Worm (Caenorhabditis elegans) whole organism, L4 larva: ENCODE measurements around the gene Y4C6B.7.

Experiments used
- F26F4.8 ChIP-seq: fragments of 200-800 bp; sonication (Bioruptor generic); conservative IDR thresholded peaks from 2 replicates; pipeline ENCODE4 v1.3.6; 2022; ENCODE audit warnings: missing genetic modification characterization, missing compliant biosample characterization
- F37D6.2 ChIP-seq: sonication (generic microtip); optimal IDR thresholded peaks from 2 replicates; lab custom pipeline; 2016; ENCODE audit warnings: mild to moderate bottlenecking, missing genetic modification characterization, missing compliant biosample characterization
- R02D3.7 ChIP-seq: fragments of 150-350 bp; sonication (generic microtip); optimal IDR thresholded peaks from 3 replicates; lab custom pipeline; 2014; ENCODE audit warnings: missing biosample characterization, missing genetic modification characterization
- T26A8.4 ChIP-seq: fragments of 200-800 bp; sonication (Bioruptor generic); IDR thresholded peaks from 2 replicates; pipeline ENCODE4 v1.3.6; 2022; ENCODE audit warnings: missing genetic modification characterization, missing compliant biosample characterization
- Y105C5A.15 ChIP-seq: fragments of 200-800 bp; sonication (Bioruptor generic); IDR thresholded peaks from 2 replicates; pipeline ENCODE4 v1.3.6; 2022; ENCODE audit warnings: missing genetic modification characterization, missing compliant biosample characterization
- Y48G9A.11 ChIP-seq: fragments of 200-800 bp; sonication (Bioruptor generic); IDR thresholded peaks from 2 replicates; pipeline ENCODE4 v1.3.6; 2022; ENCODE audit warnings: missing genetic modification reagents, missing genetic modification characterization, missing compliant biosample characterization
- ZK546.5 ChIP-seq, 2 experiments: sonication (generic microtip); optimal IDR thresholded peaks; 2 replicates each; lab custom pipeline; 2017; ENCODE audit warnings: missing biosample characterization in 2 of 2, missing genetic modification characterization in 2 of 2
- aha-1 ChIP-seq: fragments of 150-350 bp; peaks from one replicate; lab custom pipeline; 2014; ENCODE audit warnings: missing biosample characterization, missing genetic modification characterization
- ama-1 ChIP-seq: fragments of 150-350 bp; optimal IDR thresholded peaks from 2 replicates; lab custom pipeline; 2014; ENCODE audit warnings: inconsistent platforms, mixed read lengths
- attf-4 ChIP-seq: sonication (generic microtip); optimal IDR thresholded peaks from 3 replicates; lab custom pipeline; 2017; ENCODE audit warnings: missing biosample characterization, missing genetic modification characterization
- ceh-28 ChIP-seq: fragments of 150-350 bp; optimal IDR thresholded peaks from 2 replicates; lab custom pipeline; 2014; ENCODE audit warnings: missing biosample characterization, missing genetic modification reagents, missing genetic modification characterization
- cey-2 ChIP-seq: sonication (generic microtip); optimal IDR thresholded peaks from 3 replicates; lab custom pipeline; 2017; ENCODE audit warnings: missing genetic modification characterization, mild to moderate bottlenecking, missing compliant biosample characterization, antibody characterized with exemption, borderline replicate concordance; ENCODE audit not compliant: insufficient read depth
- ctbp-1 ChIP-seq: fragments of 200-800 bp; sonication (Bioruptor generic); IDR thresholded peaks from 2 replicates; pipeline ENCODE4 v1.3.6; 2022; ENCODE audit warnings: missing genetic modification reagents, missing genetic modification characterization, missing compliant biosample characterization
- daf-12 ChIP-seq: fragments of 150-350 bp; optimal IDR thresholded peaks from 2 replicates; lab custom pipeline; 2014; ENCODE audit warnings: missing biosample characterization, missing genetic modification reagents, missing genetic modification characterization
- daf-16 ChIP-seq, 3 experiments: sonication (generic microtip); optimal IDR thresholded peaks; 2 replicates each; lab custom pipeline; 2016 to 2017; ENCODE audit warnings: missing genetic modification characterization in 3 of 3, missing genetic modification reagents in 3 of 3, mild to moderate bottlenecking in 2 of 3, missing compliant biosample characterization in 2 of 3, missing biosample characterization in 1 of 3, moderate library complexity in 1 of 3
- daf-8 ChIP-seq: fragments of 200-800 bp; sonication (Bioruptor generic); IDR thresholded peaks from 2 replicates; pipeline ENCODE4 v1.3.6; 2022; ENCODE audit warnings: missing genetic modification characterization, missing compliant biosample characterization
- dmd-9 ChIP-seq: fragments of 200-800 bp; sonication (Bioruptor generic); IDR thresholded peaks from 2 replicates; pipeline ENCODE4 v1.3.6; 2022; ENCODE audit warnings: missing genetic modification reagents, missing genetic modification characterization, missing compliant biosample characterization
- dpl-1 ChIP-seq: fragments of 150-350 bp; optimal IDR thresholded peaks from 2 replicates; lab custom pipeline; 2014; ENCODE audit warnings: missing biosample characterization, missing genetic modification reagents, missing genetic modification characterization
- dve-1 ChIP-seq: sonication (generic microtip); optimal IDR thresholded peaks from 2 replicates; lab custom pipeline; 2017; ENCODE audit warnings: antibody characterized with exemption, mild to moderate bottlenecking, missing genetic modification characterization, missing compliant biosample characterization; ENCODE audit not compliant: insufficient read depth
- egl-27 ChIP-seq: sonication (generic microtip); optimal IDR thresholded peaks from 3 replicates; lab custom pipeline; 2017; ENCODE audit warnings: missing biosample characterization, missing genetic modification reagents, missing genetic modification characterization
- fkh-10 ChIP-seq: fragments of 150-350 bp; optimal IDR thresholded peaks from 2 replicates; lab custom pipeline; 2014; ENCODE audit warnings: missing biosample characterization, missing genetic modification reagents, missing genetic modification characterization
- fos-1 ChIP-seq: fragments of 150-350 bp; optimal IDR thresholded peaks from 2 replicates; lab custom pipeline; 2014; ENCODE audit warnings: missing biosample characterization, missing genetic modification characterization
- gei-8 ChIP-seq: fragments of 200-800 bp; sonication (Bioruptor generic); optimal IDR thresholded peaks from 2 replicates; lab custom pipeline; 2018; ENCODE audit warnings: mild to moderate bottlenecking, missing genetic modification characterization, missing compliant biosample characterization
- hif-1 ChIP-seq, 2 experiments: sonication (generic microtip); optimal IDR thresholded peaks; 2 replicates each; lab custom pipeline; 2016 to 2017; ENCODE audit warnings: missing compliant biosample characterization in 2 of 2, missing genetic modification characterization in 2 of 2, missing genetic modification reagents in 2 of 2, missing genotype in 2 of 2, mild to moderate bottlenecking in 1 of 2
- hlh-11 ChIP-seq: fragments of 200-800 bp; sonication (Bioruptor generic); optimal IDR thresholded peaks from 2 replicates; lab custom pipeline; 2018; ENCODE audit warnings: mild to moderate bottlenecking, missing genetic modification characterization, missing compliant biosample characterization
- lin-1 ChIP-seq: fragments of 200-800 bp; sonication (Bioruptor generic); IDR thresholded peaks from 2 replicates; pipeline ENCODE4 v1.3.6; 2022; ENCODE audit warnings: missing genetic modification reagents, missing genetic modification characterization, missing compliant biosample characterization
- lin-38 ChIP-seq: fragments of 200-800 bp; sonication (Bioruptor generic); IDR thresholded peaks from 2 replicates; pipeline ENCODE4 v1.3.6; 2022; ENCODE audit warnings: missing genetic modification reagents, missing genetic modification characterization, missing compliant biosample characterization
- lin-39 ChIP-seq: fragments of 150-350 bp; optimal IDR thresholded peaks from 2 replicates; lab custom pipeline; 2014; ENCODE audit warnings: missing biosample characterization, missing genetic modification reagents, missing genetic modification characterization
- madf-5 ChIP-seq, 2 experiments: fragments of 200-800 bp; sonication (Bioruptor generic); IDR thresholded peaks; 2 replicates each; pipeline ENCODE4 v1.3.6; 2022; ENCODE audit warnings: missing compliant biosample characterization in 2 of 2, missing genetic modification characterization in 2 of 2
- mdt-29 ChIP-seq: fragments of 200-800 bp; sonication (Bioruptor generic); IDR thresholded peaks from 2 replicates; pipeline ENCODE4 v1.3.6; 2022; ENCODE audit warnings: missing genetic modification reagents, missing genetic modification characterization, missing compliant biosample characterization
- mes-2 ChIP-seq: sonication (generic microtip); optimal IDR thresholded peaks from 2 replicates; lab custom pipeline; 2016; ENCODE audit warnings: missing genotype, mild to moderate bottlenecking, missing genetic modification characterization, missing compliant biosample characterization; ENCODE audit not compliant: poor library complexity, severe bottlenecking
- mxl-2 ChIP-seq: fragments of 200-800 bp; sonication (Bioruptor generic); conservative IDR thresholded peaks from 2 replicates; pipeline ENCODE4 v1.3.6; 2022; ENCODE audit warnings: missing genetic modification reagents, missing genetic modification characterization, missing compliant biosample characterization
- mxl-3 ChIP-seq: fragments of 200-800 bp; sonication (Bioruptor generic); optimal IDR thresholded peaks from 2 replicates; lab custom pipeline; 2018; ENCODE audit warnings: mild to moderate bottlenecking, missing genetic modification characterization, missing compliant biosample characterization
- nhr-102 ChIP-seq: sonication (generic microtip); optimal IDR thresholded peaks from 2 replicates; lab custom pipeline; 2016; ENCODE audit warnings: mild to moderate bottlenecking, missing genetic modification characterization, moderate library complexity, missing compliant biosample characterization
- nhr-111 ChIP-seq: fragments of 200-800 bp; sonication (Bioruptor generic); optimal IDR thresholded peaks from 2 replicates; lab custom pipeline; 2018; ENCODE audit warnings: mild to moderate bottlenecking, missing genetic modification characterization, missing compliant biosample characterization
- nhr-28 ChIP-seq: fragments of 150-350 bp; optimal IDR thresholded peaks from 2 replicates; lab custom pipeline; 2014; ENCODE audit warnings: missing biosample characterization, missing genetic modification characterization
- nhr-6 ChIP-seq: fragments of 150-350 bp; optimal IDR thresholded peaks from 2 replicates; lab custom pipeline; 2014; ENCODE audit warnings: missing biosample characterization, missing genetic modification characterization
- nhr-76 ChIP-seq: fragments of 150-350 bp; optimal IDR thresholded peaks from 2 replicates; lab custom pipeline; 2014; ENCODE audit warnings: missing biosample characterization, missing genetic modification characterization
- php-3 ChIP-seq: fragments of 200-800 bp; sonication (Bioruptor generic); IDR thresholded peaks from 2 replicates; pipeline ENCODE4 v1.3.6; 2022; ENCODE audit warnings: missing genetic modification reagents, missing genetic modification characterization, missing compliant biosample characterization
- sdz-12 ChIP-seq: fragments of 200-800 bp; sonication (Bioruptor generic); optimal IDR thresholded peaks from 2 replicates; lab custom pipeline; 2018; ENCODE audit warnings: mild to moderate bottlenecking, missing genetic modification characterization, missing compliant biosample characterization
- set-16 ChIP-seq: fragments of 200-800 bp; sonication (Bioruptor generic); IDR thresholded peaks from 2 replicates; pipeline ENCODE4 v1.3.6; 2022; ENCODE audit warnings: missing genetic modification reagents, missing genetic modification characterization, missing compliant biosample characterization
- snpc-4 ChIP-seq: fragments of 150-350 bp; optimal IDR thresholded peaks from 2 replicates; lab custom pipeline; 2014; ENCODE audit warnings: missing biosample characterization, missing genetic modification characterization
- spr-1 ChIP-seq: sonication (generic microtip); optimal IDR thresholded peaks from 2 replicates; lab custom pipeline; 2016; ENCODE audit warnings: mild to moderate bottlenecking, missing genetic modification characterization, missing compliant biosample characterization
- unc-39 ChIP-seq: sonication (generic microtip); optimal IDR thresholded peaks from 2 replicates; lab custom pipeline; 2017; ENCODE audit warnings: missing biosample characterization, missing genetic modification characterization
- zfp-2 ChIP-seq: sonication (generic microtip); optimal IDR thresholded peaks from 2 replicates; lab custom pipeline; 2016; ENCODE audit warnings: mild to moderate bottlenecking, missing genetic modification characterization, missing compliant biosample characterization
- ztf-11 ChIP-seq: fragments of 150-350 bp; optimal IDR thresholded peaks from 2 replicates; lab custom pipeline; 2014; ENCODE audit warnings: missing biosample characterization, missing genetic modification characterization
- ztf-7 ChIP-seq: fragments of 150-350 bp; optimal IDR thresholded peaks from 2 replicates; lab custom pipeline; 2014; ENCODE audit warnings: missing biosample characterization, missing genetic modification characterization

Y4C6B.7 gene

ce11 chrIV:5370914-5371313, 17.6 kb upstream of the Y4C6B.7 start (continued):
- no peak for TF ChIP-seq zfp-2 (tag; lab: Kevin White, UChicago)
- TF ChIP-seq R02D3.7 (tag; lab: Kevin White, UChicago), result no peak
- TF ChIP-seq madf-5 (GFP tag; IDR thresholded peaks at IDR 0.05; lab: Robert Waterston, UW), result no peak
- peak; percentile 25 for TF ChIP-seq nhr-6 (tag; lab: Kevin White, UChicago)
- TF ChIP-seq lin-39 (tag; lab: Kevin White, UChicago), result no peak
- no peak for TF ChIP-seq egl-27
- TF ChIP-seq lin-38 (GFP tag; lab: Robert Waterston, UW), result peak; percentile 58
- TF ChIP-seq daf-8, result no peak
- TF ChIP-seq dpl-1 (GFP tag; lab: Kevin White, UChicago), result peak; percentile 33
- no peak for TF ChIP-seq fkh-10 (GFP tag; lab: Kevin White, UChicago)
- TF ChIP-seq cey-2 (tag; lab: Kevin White, UChicago), result no peak
- TF ChIP-seq T26A8.4 (GFP tag; lab: Robert Waterston, UW), result no peak
- peak; percentile 47 for TF ChIP-seq dve-1 (tag; lab: Kevin White, UChicago)

ce11 chrIV:5369414-5369813, 16.1 kb upstream of the Y4C6B.7 start, which contains the start of gene F41H10.3:
Gene F41H10.3, plus strand, starts transcription at chrIV:5369801.
- TF ChIP-seq lin-38 (GFP tag; lab: Robert Waterston, UW) (peak; percentile 61), aha-1 (tag; lab: Kevin White, UChicago) (peak; percentile 57), nhr-111 (GFP tag; lab: Kevin White, UChicago) (no peak)

DNA sequence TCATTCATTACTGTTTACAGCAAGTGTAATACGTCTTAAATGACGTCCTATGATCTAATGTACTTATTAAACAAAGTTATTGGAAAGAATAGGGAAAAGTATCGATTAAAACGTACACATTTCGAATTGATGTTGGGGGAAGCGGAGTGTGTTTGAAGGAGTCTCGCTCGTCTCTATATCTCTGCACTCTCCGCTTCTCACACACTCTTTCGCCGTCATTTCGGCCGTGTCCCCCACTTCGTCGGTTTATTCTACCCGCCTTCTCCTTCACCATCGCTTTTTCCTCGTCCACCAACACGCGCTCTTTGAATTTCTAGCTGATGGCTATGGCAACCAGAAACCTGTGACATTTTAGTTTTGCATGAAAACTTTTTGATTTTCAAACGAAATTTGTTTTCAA, 15.6 kb upstream of the Y4C6B.7 start:
- TF ChIP-seq gei-8, result no peak
- no peak for TF ChIP-seq sdz-12 (GFP tag; lab: Kevin White, UChicago)
- no peak for TF ChIP-seq attf-4 (tag; lab: Kevin White, UChicago)
- no peak for TF ChIP-seq F26F4.8 (GFP tag; lab: Robert Waterston, UW)
- TF ChIP-seq Y48G9A.11 (GFP tag; lab: Robert Waterston, UW), result no peak; the same call in 1 of the 2 replicates
- TF ChIP-seq nhr-28 (tag; lab: Kevin White, UChicago), result peak; percentile 33
- TF ChIP-seq mxl-3, result peak; percentile 43
- TF ChIP-seq fos-1 (tag; lab: Kevin White, UChicago), result no peak
- TF ChIP-seq ctbp-1 (GFP tag; lab: Robert Waterston, UW), result no peak
- TF ChIP-seq dmd-9 (GFP tag; lab: Robert Waterston, UW), result no peak
- no peak for TF ChIP-seq ztf-7 (tag; lab: Kevin White, UChicago)
- no peak for TF ChIP-seq mxl-2 (GFP tag; lab: Robert Waterston, UW)
- no peak for TF ChIP-seq ZK546.5 (tag; optimal IDR thresholded peaks at IDR 0.05; lab: Kevin White, UChicago)
- TF ChIP-seq F37D6.2 (tag; lab: Kevin White, UChicago), result no peak
- TF ChIP-seq nhr-102 (tag; lab: Kevin White, UChicago), result no peak
- no peak for TF ChIP-seq daf-16 (GFP tag; optimal IDR thresholded peaks at IDR 0.05; lab: Kevin White, UChicago)
- peak; percentile 28 for TF ChIP-seq daf-16 (tag; optimal IDR thresholded peaks at IDR 0.05; lab: Kevin White, UChicago)
- peak; percentile 33 for TF ChIP-seq hlh-11 (tag; lab: Kevin White, UChicago)
- no peak for TF ChIP-seq ztf-11
- no peak for TF ChIP-seq ceh-28
- TF ChIP-seq Y105C5A.15 (GFP tag; lab: Robert Waterston, UW), result no peak
- 0 out of 2 replicates have a peak, but pooled peaks have one; percentile 33 for TF ChIP-seq T26A8.4 (GFP tag; lab: Robert Waterston, UW)
- peak; percentile 21 for TF ChIP-seq ama-1
- no peak for TF ChIP-seq mdt-29
- no peak for TF ChIP-seq unc-39
- no peak for TF ChIP-seq daf-8
- TF ChIP-seq snpc-4 (tag; lab: Kevin White, UChicago), result no peak
- TF ChIP-seq spr-1 (tag; lab: Kevin White, UChicago), result no peak
- TF ChIP-seq nhr-76 (tag; lab: Kevin White, UChicago), result no peak
- no peak for TF ChIP-seq daf-12 (tag; lab: Kevin White, UChicago)
- 0 out of 2 replicates have a peak, but pooled peaks have one; percentile 47 for TF ChIP-seq lin-1 (GFP tag; lab: Robert Waterston, UW)
- peak; percentile 15 for TF ChIP-seq dve-1 (tag; lab: Kevin White, UChicago)
- TF ChIP-seq php-3 (GFP tag; lab: Robert Waterston, UW), result no peak
- peak; percentile 67 for TF ChIP-seq mes-2 (tag; lab: Kevin White, UChicago)
- peak; percentile 33; the same call in 1 of the 2 replicates for TF ChIP-seq set-16 (GFP tag; lab: Robert Waterston, UW)
- TF ChIP-seq aha-1 (tag; lab: Kevin White, UChicago), result peak; percentile 26
- no peak for TF ChIP-seq hif-1 (tag; optimal IDR thresholded peaks at IDR 0.05; lab: Kevin White, UChicago)
